Fruit fly (Drosophila melanogaster): ENCODE data around the gene CG11029.

Gene CG11029

dm6 chr2L:5745857-5746256, at the start of gene CG11029:
Gene CG11029 (plus strand): TSS chr2L:5746157.
- TF ChIP-seq CG3995 (GFP tag; optimal IDR thresholded peaks at IDR 0.05) (no peak), Fer1 (GFP tag; optimal IDR thresholded peaks at IDR 0.05) (no peak), CG15073 (GFP tag; optimal IDR thresholded peaks at IDR 0.05) (no peak), CG17829 (tag; optimal IDR thresholded peaks at IDR 0.05) (no peak)

DNA sequence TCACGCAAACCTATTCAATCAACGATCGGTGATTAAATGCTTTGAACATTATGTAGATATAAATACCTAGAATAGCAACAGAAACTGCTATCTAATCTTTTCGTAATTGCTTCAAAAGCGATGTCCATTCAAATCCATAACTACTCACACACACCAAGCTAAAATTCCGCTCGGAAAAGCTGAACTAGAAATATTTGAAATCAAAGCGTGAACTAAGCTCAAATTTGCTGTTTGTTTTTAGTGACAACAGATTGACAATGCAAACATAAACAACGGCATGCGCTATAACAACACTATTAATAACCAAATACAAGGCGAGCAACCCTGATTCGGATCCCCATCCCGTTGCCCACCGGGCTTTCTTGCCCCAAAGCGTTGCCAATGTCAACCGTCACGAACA, 39.9 kb upstream of the CG11029 start, which contains the start of gene CG7236:
TSS of gene CG7236 (plus strand) at position 301 of the 400 bp plus-strand sequence.
- 0 out of 3 replicates have a peak, but pooled peaks have one; percentile 30 for TF ChIP-seq gce (GFP tag; IDR thresholded peaks at IDR 0.05)
- TF ChIP-seq CG10543 (GFP tag; optimal IDR thresholded peaks at IDR 0.05) = no peak

DNA sequence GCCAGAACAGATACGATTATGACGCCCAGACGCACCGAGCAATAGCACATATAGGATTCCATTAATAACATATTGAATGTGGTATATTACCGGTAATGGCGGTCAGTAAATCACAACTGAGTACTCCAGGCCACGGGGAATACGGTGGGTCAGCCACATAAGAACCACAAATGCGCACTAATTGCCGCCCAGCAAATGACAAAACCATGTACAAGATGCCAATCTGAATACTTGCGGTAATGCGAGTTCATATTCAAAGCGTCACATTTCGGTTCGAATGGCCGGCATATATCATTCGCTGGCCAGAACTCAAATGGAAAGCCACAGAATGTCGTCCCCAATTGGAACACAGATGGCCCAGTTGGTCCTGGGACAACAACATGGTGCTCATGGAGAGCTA, 29.4 kb upstream of the CG11029 start, which contains the start of the genes CG14007 and CG34011:
TSS of gene CG14007 (minus strand) at position 101 of the 400 bp plus-strand sequence.
TSS of gene CG34011 (plus strand) at position 122 of the 400 bp plus-strand sequence.
- no peak for TF ChIP-seq insv (GFP tag; optimal IDR thresholded peaks at IDR 0.05)
- no peak for TF ChIP-seq sim (GFP tag; IDR thresholded peaks at IDR 0.05)
- no peak for TF ChIP-seq CoRest (tag; optimal IDR thresholded peaks at IDR 0.05)
- no peak for TF ChIP-seq ara (GFP tag; IDR thresholded peaks at IDR 0.05)
- no peak for TF ChIP-seq peb (GFP tag; IDR thresholded peaks at IDR 0.05)
- TF ChIP-seq ssp (GFP tag; IDR thresholded peaks at IDR 0.05) = no peak
- TF ChIP-seq CG3838 (GFP tag; optimal IDR thresholded peaks at IDR 0.05) = no peak
- no peak for TF ChIP-seq mirr (GFP tag; optimal IDR thresholded peaks at IDR 0.05)
- no peak for TF ChIP-seq Dfd (GFP tag; optimal IDR thresholded peaks at IDR 0.05)
- TF ChIP-seq CG31224 (GFP tag; IDR thresholded peaks at IDR 0.05) = no peak
- TF ChIP-seq Meics (GFP tag; optimal IDR thresholded peaks at IDR 0.05) = no peak

DNA sequence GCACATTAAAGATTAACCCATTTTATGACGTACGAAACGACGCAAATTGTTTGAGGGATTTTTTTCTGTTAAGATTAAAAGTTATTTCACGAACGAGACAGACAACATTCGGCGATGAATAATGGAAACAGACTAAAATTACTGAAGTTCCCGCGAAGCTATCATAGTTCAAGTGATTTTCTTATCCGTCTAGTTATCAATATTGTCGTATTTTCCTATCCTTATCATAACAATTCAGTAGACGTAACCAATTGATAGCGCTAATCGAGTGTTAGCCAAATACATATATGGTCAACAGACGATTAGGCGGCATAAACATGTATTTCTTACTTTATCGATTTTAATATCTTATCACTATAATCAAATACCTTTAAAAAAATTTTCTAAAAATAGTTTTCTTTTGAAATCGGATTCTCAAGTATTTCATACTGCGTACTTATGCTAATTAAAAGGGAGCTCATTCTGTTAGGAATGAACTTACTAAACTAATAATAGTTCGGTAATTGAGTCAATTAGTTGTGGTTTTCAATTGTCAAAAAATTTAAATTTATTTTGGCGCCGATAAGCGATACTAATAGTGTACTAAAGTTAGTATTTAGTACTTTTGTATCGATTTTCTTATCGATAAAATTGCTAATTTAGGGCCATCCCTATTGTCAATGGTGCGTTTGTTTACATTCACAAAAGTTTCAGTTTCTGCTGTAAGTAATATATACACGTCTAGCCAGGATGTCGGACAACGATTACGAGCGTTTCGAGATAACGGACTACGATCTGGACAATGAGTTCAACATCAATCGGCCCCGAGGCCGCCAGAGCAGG, 25.3 kb upstream of the CG11029 start, which contains the start of the genes CG11149 and sip1:
TSS of gene CG11149 (minus strand) at position 493 of the 822 bp plus-strand sequence.
TSS of gene sip1 (plus strand) at position 645 of the 822 bp plus-strand sequence.
- TF ChIP-seq Lhr (GFP tag; optimal IDR thresholded peaks at IDR 0.05) = no peak
- no peak for TF ChIP-seq CG17612 (GFP tag; IDR thresholded peaks at IDR 0.05)
- peak; percentile 15; the same call in 1 of the 3 replicates for TF ChIP-seq vnd (GFP tag; IDR thresholded peaks at IDR 0.05; ENCODE audit: partially characterized antibody)
- no peak for TF ChIP-seq tio (GFP tag; optimal IDR thresholded peaks at IDR 0.05)
- no peak for TF ChIP-seq CG12299 (tag; optimal IDR thresholded peaks at IDR 0.05)
- no peak for TF ChIP-seq Lpt (GFP tag; optimal IDR thresholded peaks at IDR 0.05)
- TF ChIP-seq mam (GFP tag; optimal IDR thresholded peaks at IDR 0.05) = no peak
- no peak for TF ChIP-seq Spps (tag; optimal IDR thresholded peaks at IDR 0.05)
- no peak for TF ChIP-seq Nf-YA (GFP tag; IDR thresholded peaks at IDR 0.05)
- TF ChIP-seq ase (GFP tag; IDR thresholded peaks at IDR 0.05) = no peak
- TF ChIP-seq bsh (GFP tag; optimal IDR thresholded peaks at IDR 0.05) = no peak
- no peak for TF ChIP-seq CG3281 (GFP tag; optimal IDR thresholded peaks at IDR 0.05)
- TF ChIP-seq HmgD (GFP tag; optimal IDR thresholded peaks at IDR 0.05) = no peak
- TF ChIP-seq sd (tag; optimal IDR thresholded peaks at IDR 0.05) = peak; percentile 29
- TF ChIP-seq CG6254 (GFP tag; optimal IDR thresholded peaks at IDR 0.05) = no peak
- no peak for TF ChIP-seq bowl (GFP tag; IDR thresholded peaks at IDR 0.05)
- no peak for TF ChIP-seq CG17328 (GFP tag; IDR thresholded peaks at IDR 0.05)
- TF ChIP-seq NC2β (GFP tag; optimal IDR thresholded peaks at IDR 0.05) = no peak
- TF ChIP-seq Bgb (GFP tag; IDR thresholded peaks at IDR 0.05; ENCODE audit: partially characterized antibody) = peak; percentile 47; the same call in 1 of the 2 replicates
- TF ChIP-seq B-H2 (GFP tag; optimal IDR thresholded peaks at IDR 0.05) = no peak
- TF ChIP-seq CG14050 (GFP tag; IDR thresholded peaks at IDR 0.05) = no peak
- TF ChIP-seq Oaz (GFP tag; IDR thresholded peaks at IDR 0.05) = no peak
- TF ChIP-seq D (optimal IDR thresholded peaks at IDR 0.05) = no peak
- TF ChIP-seq D (GFP tag; optimal IDR thresholded peaks at IDR 0.05) = no peak
- TF ChIP-seq sna (GFP tag; IDR thresholded peaks at IDR 0.05; ENCODE audit: partially characterized antibody) = peak; percentile 77
- TF ChIP-seq nerfin-2 (GFP tag; IDR thresholded peaks at IDR 0.05; ENCODE audit: partially characterized antibody) = no peak
- no peak for TF ChIP-seq fru (optimal IDR thresholded peaks at IDR 0.05)
- peak; percentile 75 for TF ChIP-seq sug (tag; optimal IDR thresholded peaks at IDR 0.05)
- TF ChIP-seq stwl (tag; optimal IDR thresholded peaks at IDR 0.05) = peak; percentile 77

Data from whole organism, embryonic.